Worm (Caenorhabditis elegans) whole organism, young adult: ENCODE data around the gene odd-1.
A peak's percentile ranks its signal among the peaks of the same experiment; 100 is the strongest.

Experiments
- B0019.2 ChIP-seq: fragments of 200-800 bp; sonication (Bioruptor generic); conservative IDR thresholded peaks from 2 replicates; pipeline ENCODE4 v1.3.6; 2022; ENCODE audit warnings: missing genetic modification reagents, missing genetic modification characterization, missing compliant biosample characterization
- B0035.1 ChIP-seq: sonication (generic microtip); optimal IDR thresholded peaks from 2 replicates; lab custom pipeline; 2016; ENCODE audit warnings: missing genetic modification characterization, mild to moderate bottlenecking, missing compliant biosample characterization, missing genotype, missing genetic modification reagents
- B0336.3 ChIP-seq: fragments of 200-800 bp; sonication (Bioruptor generic); IDR thresholded peaks from 2 replicates; pipeline ENCODE4 v1.3.6; 2022; ENCODE audit warnings: missing genetic modification characterization, missing compliant biosample characterization
- C06A6.2 ChIP-seq: fragments of 200-800 bp; sonication (Bioruptor generic); conservative IDR thresholded peaks from 2 replicates; pipeline ENCODE4 v1.3.6; 2022; ENCODE audit warnings: missing genetic modification characterization, missing compliant biosample characterization
- F22D6.2 ChIP-seq: sonication (generic microtip); optimal IDR thresholded peaks from 2 replicates; lab custom pipeline; 2016; ENCODE audit warnings: mild to moderate bottlenecking, missing genetic modification characterization, missing compliant biosample characterization
- F33H1.4 ChIP-seq: fragments of 200-800 bp; sonication (Bioruptor generic); IDR thresholded peaks from 2 replicates; pipeline ENCODE4 v1.3.6; 2022; ENCODE audit warnings: missing genetic modification reagents, missing genetic modification characterization, missing compliant biosample characterization
- F55B11.4 ChIP-seq: sonication (generic microtip); optimal IDR thresholded peaks from 2 replicates; lab custom pipeline; 2016; ENCODE audit warnings: missing compliant biosample characterization, missing genetic modification characterization, borderline replicate concordance; ENCODE audit not compliant: insufficient read depth
- F57C9.4 ChIP-seq: sonication (generic microtip); optimal IDR thresholded peaks from 2 replicates; lab custom pipeline; 2017; ENCODE audit warnings: mild to moderate bottlenecking, missing genetic modification characterization, missing compliant biosample characterization
- T07F8.4 ChIP-seq: sonication (generic microtip); optimal IDR thresholded peaks from 2 replicates; lab custom pipeline; 2016; ENCODE audit warnings: mild to moderate bottlenecking, missing genetic modification characterization, moderate library complexity, missing compliant biosample characterization
- Y53F4B.3 ChIP-seq: fragments of 200-800 bp; sonication (Bioruptor generic); IDR thresholded peaks from 2 replicates; pipeline ENCODE4 v1.3.6; 2022; ENCODE audit warnings: missing genetic modification reagents, missing genetic modification characterization, missing compliant biosample characterization
- Y67H2A.10 ChIP-seq: fragments of 200-800 bp; sonication (Bioruptor generic); conservative IDR thresholded peaks from 2 replicates; pipeline ENCODE4 v1.3.6; 2022; ENCODE audit warnings: missing genetic modification reagents, missing genetic modification characterization, missing compliant biosample characterization
- Y79H2A.3 ChIP-seq: fragments of 200-800 bp; sonication (Bioruptor generic); conservative IDR thresholded peaks from 2 replicates; pipeline ENCODE4 v1.3.6; 2022; ENCODE audit warnings: missing genetic modification reagents, missing genetic modification characterization, missing compliant biosample characterization
- Y95B8A.8 ChIP-seq: fragments of 200-800 bp; sonication (Bioruptor generic); IDR thresholded peaks from 2 replicates; pipeline ENCODE4 v1.3.6; 2022; ENCODE audit warnings: missing genetic modification reagents, missing genetic modification characterization, missing compliant biosample characterization
- ZK185.1 ChIP-seq: sonication (generic microtip); optimal IDR thresholded peaks from 2 replicates; lab custom pipeline; 2016; ENCODE audit warnings: mild to moderate bottlenecking, missing genetic modification characterization, missing compliant biosample characterization; ENCODE audit not compliant: poor library complexity, severe bottlenecking
- aptf-2 ChIP-seq: fragments of 200-800 bp; sonication (Bioruptor generic); conservative IDR thresholded peaks from 2 replicates; pipeline ENCODE4 v1.3.6; 2022; ENCODE audit warnings: missing genetic modification reagents, missing genetic modification characterization, missing compliant biosample characterization
- aptf-3 ChIP-seq: fragments of 200-800 bp; sonication (Bioruptor generic); IDR thresholded peaks from 2 replicates; pipeline ENCODE4 v1.3.6; 2022; ENCODE audit warnings: missing genetic modification characterization, missing compliant biosample characterization
- atf-7 ChIP-seq: sonication (generic microtip); optimal IDR thresholded peaks from 2 replicates; lab custom pipeline; 2017; ENCODE audit warnings: mild to moderate bottlenecking, missing genetic modification characterization, missing compliant biosample characterization
- attf-3 ChIP-seq: fragments of 200-800 bp; sonication (Bioruptor generic); conservative IDR thresholded peaks from 2 replicates; pipeline ENCODE4 v1.3.6; 2022; ENCODE audit warnings: missing genetic modification reagents, missing genetic modification characterization, missing compliant biosample characterization
- attf-6 ChIP-seq: fragments of 200-800 bp; sonication (Bioruptor generic); IDR thresholded peaks from 2 replicates; pipeline ENCODE4 v1.3.6; 2022; ENCODE audit warnings: missing genetic modification reagents, missing genetic modification characterization, missing compliant biosample characterization
- bed-2 ChIP-seq: fragments of 200-800 bp; sonication (Bioruptor generic); IDR thresholded peaks from 2 replicates; pipeline ENCODE4 v1.3.6; 2022; ENCODE audit warnings: missing genetic modification reagents, missing genetic modification characterization, missing compliant biosample characterization
- ceh-100 ChIP-seq: fragments of 200-800 bp; sonication (Bioruptor generic); IDR thresholded peaks from 2 replicates; pipeline ENCODE4 v1.3.6; 2022; ENCODE audit warnings: missing genetic modification reagents, missing genetic modification characterization, missing compliant biosample characterization
- ceh-40 ChIP-seq: fragments of 200-800 bp; sonication (Bioruptor generic); IDR thresholded peaks from 2 replicates; pipeline ENCODE4 v1.3.6; 2022; ENCODE audit warnings: missing genetic modification characterization, missing compliant biosample characterization
- dox-1 ChIP-seq: fragments of 200-800 bp; sonication (Bioruptor generic); IDR thresholded peaks from 2 replicates; pipeline ENCODE4 v1.3.6; 2022; ENCODE audit warnings: missing genetic modification reagents, missing genetic modification characterization, missing compliant biosample characterization
- hmg-1.2 ChIP-seq: fragments of 200-800 bp; sonication (Bioruptor generic); IDR thresholded peaks from 2 replicates; pipeline ENCODE4 v1.3.6; 2022; ENCODE audit warnings: missing genetic modification reagents, missing genetic modification characterization, missing compliant biosample characterization
- hrde-1 ChIP-seq: sonication (generic microtip); optimal IDR thresholded peaks from 2 replicates; lab custom pipeline; 2016; ENCODE audit warnings: missing genetic modification characterization, mild to moderate bottlenecking, missing compliant biosample characterization, moderate library complexity, missing genotype, missing genetic modification reagents, borderline replicate concordance
- lag-1 ChIP-seq: fragments of 200-800 bp; sonication (Bioruptor generic); IDR thresholded peaks from 2 replicates; pipeline ENCODE4 v1.3.6; 2022; ENCODE audit warnings: missing genetic modification reagents, missing genetic modification characterization, missing compliant biosample characterization
- lin-26 ChIP-seq: fragments of 200-800 bp; sonication (Bioruptor generic); IDR thresholded peaks from 2 replicates; pipeline ENCODE4 v1.3.6; 2022; ENCODE audit warnings: missing genetic modification reagents, missing genetic modification characterization, missing compliant biosample characterization
- madf-6 ChIP-seq: fragments of 200-800 bp; sonication (Bioruptor generic); IDR thresholded peaks from 2 replicates; pipeline ENCODE4 v1.3.6; 2022; ENCODE audit warnings: missing genetic modification reagents, missing genetic modification characterization, missing compliant biosample characterization
- mcd-1 ChIP-seq: fragments of 200-800 bp; sonication (Bioruptor generic); IDR thresholded peaks from 2 replicates; pipeline ENCODE4 v1.3.6; 2022; ENCODE audit warnings: missing genetic modification reagents, missing genetic modification characterization, missing compliant biosample characterization
- nhr-120 ChIP-seq: fragments of 200-800 bp; sonication (Bioruptor generic); IDR thresholded peaks from 2 replicates; pipeline ENCODE4 v1.3.6; 2022; ENCODE audit warnings: missing genetic modification characterization, missing compliant biosample characterization
- nhr-90 ChIP-seq: sonication (generic microtip); optimal IDR thresholded peaks from 2 replicates; lab custom pipeline; 2016; ENCODE audit warnings: missing genotype, mild to moderate bottlenecking, missing genetic modification characterization, missing compliant biosample characterization
- rcor-1 ChIP-seq: fragments of 200-800 bp; sonication (Bioruptor generic); IDR thresholded peaks from 2 replicates; pipeline ENCODE4 v1.3.6; 2022; ENCODE audit warnings: missing genetic modification reagents, missing genetic modification characterization, missing compliant biosample characterization
- rec-8 ChIP-seq, 2 experiments: sonication (generic microtip); optimal IDR thresholded peaks; 2 replicates each; lab custom pipeline; 2016; ENCODE audit warnings: mild to moderate bottlenecking in 2 of 2, missing genetic modification characterization in 2 of 2, missing genetic modification reagents in 2 of 2, missing genotype in 2 of 2, missing biosample characterization in 1 of 2, missing compliant biosample characterization in 1 of 2, moderate library complexity in 1 of 2
- repo-1 ChIP-seq: sonication (generic microtip); optimal IDR thresholded peaks from 2 replicates; lab custom pipeline; 2017; ENCODE audit warnings: mild to moderate bottlenecking, missing genetic modification characterization, missing compliant biosample characterization
- sdz-38 ChIP-seq: sonication (generic microtip); optimal IDR thresholded peaks from 2 replicates; lab custom pipeline; 2016; ENCODE audit warnings: missing genotype, missing genetic modification characterization, missing compliant biosample characterization
- sea-2 ChIP-seq: fragments of 200-800 bp; sonication (Bioruptor generic); IDR thresholded peaks from 2 replicates; pipeline ENCODE4 v1.3.6; 2022; ENCODE audit warnings: missing genetic modification characterization, missing compliant biosample characterization
- snpc-1.1 ChIP-seq: sonication (generic microtip); optimal IDR thresholded peaks from 2 replicates; lab custom pipeline; 2017; ENCODE audit warnings: missing genetic modification characterization, mild to moderate bottlenecking, missing compliant biosample characterization, antibody characterized with exemption, moderate library complexity, missing genotype, missing genetic modification reagents; ENCODE audit not compliant: insufficient read depth
- snpc-1.3 ChIP-seq: sonication (generic microtip); optimal IDR thresholded peaks from 2 replicates; lab custom pipeline; 2017; ENCODE audit warnings: missing genetic modification characterization, mild to moderate bottlenecking, missing compliant biosample characterization, antibody characterized with exemption, moderate library complexity, missing genotype, missing genetic modification reagents; ENCODE audit not compliant: insufficient read depth
- snpc-4 ChIP-seq, 5 experiments: fragments of 150-350 bp in 1 of 5; sonication (generic microtip) in 4 of 5; optimal IDR thresholded peaks; 2 replicates each; lab custom pipeline; 2014 to 2018; ENCODE audit warnings: missing genetic modification characterization in 5 of 5, missing biosample characterization in 3 of 5, antibody characterized with exemption in 2 of 5, mild to moderate bottlenecking in 2 of 5, missing compliant biosample characterization in 2 of 5, missing genotype in 2 of 5, moderate library complexity in 2 of 5, missing genetic modification reagents in 1 of 5
- tlf-1 ChIP-seq: fragments of 200-800 bp; sonication (Bioruptor generic); optimal IDR thresholded peaks from 2 replicates; lab custom pipeline; 2018; ENCODE audit warnings: mild to moderate bottlenecking, missing genetic modification characterization, missing compliant biosample characterization
- unc-130 ChIP-seq: sonication (generic microtip); optimal IDR thresholded peaks from 2 replicates; lab custom pipeline; 2016; ENCODE audit warnings: missing genetic modification reagents, missing genetic modification characterization, missing compliant biosample characterization
- unc-62 ChIP-seq: fragments of 150-350 bp; optimal IDR thresholded peaks from 2 replicates; lab custom pipeline; 2014; ENCODE audit warnings: missing biosample characterization, missing genetic modification reagents, missing genetic modification characterization
- xnd-1 ChIP-seq: sonication (generic microtip); optimal IDR thresholded peaks from 2 replicates; lab custom pipeline; 2016; ENCODE audit warnings: missing genotype, missing genetic modification reagents, missing genetic modification characterization, missing compliant biosample characterization
- ztf-18 ChIP-seq: sonication (generic microtip); optimal IDR thresholded peaks from 2 replicates; lab custom pipeline; 2016; ENCODE audit warnings: missing genotype, mild to moderate bottlenecking, missing genetic modification characterization, missing compliant biosample characterization

The odd-1 gene

DNA sequence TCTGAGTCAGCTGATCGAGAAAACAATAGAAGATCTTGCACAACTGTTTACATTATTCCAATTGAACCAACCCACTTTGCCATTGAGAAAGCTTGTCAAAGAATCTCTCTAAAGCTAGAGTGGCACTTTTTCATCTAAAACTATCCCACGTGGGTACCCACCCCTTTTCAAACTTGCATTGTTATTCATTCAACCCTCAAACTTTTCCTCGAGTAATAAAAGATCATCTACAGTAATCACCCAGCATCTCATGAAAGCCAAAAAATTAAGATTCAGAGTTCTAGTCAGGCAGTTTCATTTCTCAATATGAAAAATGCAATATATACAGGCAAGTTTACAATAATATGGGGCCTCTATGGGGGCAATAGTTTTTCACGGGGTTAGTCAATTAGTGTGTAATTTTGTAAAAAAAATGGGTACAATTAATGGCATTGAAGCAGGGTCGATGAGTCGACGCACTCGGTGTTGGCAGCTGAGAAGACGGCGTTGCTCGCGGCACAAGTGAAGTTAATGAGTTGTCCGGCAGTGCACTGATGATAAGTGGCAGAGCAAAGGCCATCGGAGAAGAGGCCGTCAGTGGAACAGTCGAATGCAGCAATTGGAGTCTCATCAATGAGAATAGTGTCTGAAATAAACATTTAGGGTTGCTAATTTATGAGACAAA, 6.2 kb upstream of the odd-1 start (continued):
- TF ChIP-seq B0336.3 (GFP tag; lab: Robert Waterston, UW) (peak; percentile 97), lag-1 (GFP tag; lab: Robert Waterston, UW) (no peak), unc-130 (peak; percentile 74), ceh-40 (no peak), atf-7 (tag; lab: Kevin White, UChicago) (peak; percentile 24), attf-3 (no peak), hrde-1 (tag; lab: Kevin White, UChicago) (peak; percentile 96), xnd-1 (tag; lab: Kevin White, UChicago) (peak; percentile 59), F57C9.4 (tag; lab: Kevin White, UChicago) (no peak), Y53F4B.3 (GFP tag; lab: Robert Waterston, UW) (no peak)

DNA sequence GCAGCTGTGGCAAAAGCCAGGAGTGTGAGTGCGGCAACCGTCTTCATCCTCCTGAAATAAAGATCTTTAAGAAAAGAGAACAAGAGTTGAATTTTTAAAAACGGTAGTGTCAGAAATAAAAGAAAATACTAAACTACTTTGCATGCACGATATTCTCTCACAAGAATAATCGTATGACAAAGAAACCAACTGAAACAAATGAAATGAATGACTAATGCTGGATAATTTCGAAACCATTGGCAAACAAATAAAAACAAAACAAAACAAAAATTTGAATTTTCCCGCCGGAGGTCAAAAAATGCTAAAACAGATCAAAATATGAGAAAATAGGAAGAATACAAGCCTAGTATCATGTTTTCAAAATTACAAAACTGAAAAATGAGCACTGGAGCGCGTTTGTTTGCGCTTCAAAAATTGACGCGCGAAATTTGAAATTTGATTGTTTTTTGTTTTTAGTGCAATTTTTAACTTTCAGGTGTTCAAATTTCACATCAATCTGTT, 4.1 kb upstream of the odd-1 start, which contains the start of gene cpg-2:
TSS of gene cpg-2 (minus strand) at position 51 of the 501 bp plus-strand sequence.
- TF ChIP-seq sdz-38 (tag; lab: Kevin White, UChicago) (no peak), ztf-18 (tag; lab: Kevin White, UChicago) (peak; percentile 21), Y67H2A.10 (GFP tag; lab: Robert Waterston, UW) (no peak), attf-3 (peak; percentile 24; the same call in 1 of the 2 replicates), atf-7 (tag; lab: Kevin White, UChicago) (no peak), F57C9.4 (tag; lab: Kevin White, UChicago) (no peak), snpc-4 (GFP tag; optimal IDR thresholded peaks at IDR 0.05; lab: Kevin White, UChicago) (peak; percentile 58), snpc-4 (tag; optimal IDR thresholded peaks at IDR 0.05; lab: Kevin White, UChicago) (peak in 3 of 4 experiments; percentile 11 to 62 (median 55)), lin-26 (GFP tag; lab: Robert Waterston, UW) (no peak), Y79H2A.3 (GFP tag; lab: Robert Waterston, UW) (0 out of 2 replicates have a peak, but pooled peaks have one; percentile 67), attf-6 (GFP tag; lab: Robert Waterston, UW) (peak; percentile 73; the same call in 1 of the 2 replicates), tlf-1 (GFP tag; lab: Kevin White, UChicago) (peak; percentile 90), hrde-1 (tag; lab: Kevin White, UChicago) (peak; percentile 50), sea-2 (GFP tag; lab: Robert Waterston, UW) (no peak), dox-1 (GFP tag; lab: Robert Waterston, UW) (peak; percentile 77; the same call in 1 of the 2 replicates), F55B11.4 (no peak), madf-6 (GFP tag; lab: Robert Waterston, UW) (peak; percentile 100), F33H1.4 (GFP tag; lab: Robert Waterston, UW) (peak; percentile 85), snpc-1.1 (tag; lab: Kevin White, UChicago) (peak; percentile 82), snpc-1.3 (tag; lab: Kevin White, UChicago) (peak; percentile 89), ceh-100 (GFP tag; lab: Robert Waterston, UW) (no peak), rec-8 (tag; optimal IDR thresholded peaks at IDR 0.05; lab: Kevin White, UChicago) (no peak), hmg-1.2 (GFP tag; lab: Robert Waterston, UW) (peak; percentile 66), B0019.2 (GFP tag; lab: Robert Waterston, UW) (peak; percentile 80), Y95B8A.8 (GFP tag; lab: Robert Waterston, UW) (peak; percentile 84), rcor-1 (GFP tag; lab: Robert Waterston, UW) (peak; percentile 91), aptf-3 (GFP tag; lab: Robert Waterston, UW) (no peak), T07F8.4 (no peak), nhr-120 (GFP tag; lab: Robert Waterston, UW) (no peak), bed-2 (GFP tag; lab: Robert Waterston, UW) (no peak), mcd-1 (GFP tag; lab: Robert Waterston, UW) (peak; percentile 81), ZK185.1 (tag; lab: Kevin White, UChicago) (no peak), F22D6.2 (no peak), aptf-2 (GFP tag; lab: Robert Waterston, UW) (no peak), B0035.1 (tag; lab: Kevin White, UChicago) (no peak), repo-1 (tag; lab: Kevin White, UChicago) (no peak), nhr-90 (no peak), unc-62 (GFP tag; lab: Kevin White, UChicago) (no peak), C06A6.2 (no peak)
